Fruit fly (Drosophila melanogaster) whole organism, embryonic: Measurements from ENCODE around the gene VhaM9.7-b.
A peak's percentile ranks its signal among the peaks of the same experiment; 100 is the strongest.

ENCODE experiments used
- Bdp1 ChIP-seq: fragments of 200-800 bp; sonication (Bioruptor generic); optimal IDR thresholded peaks from 3 replicates; lab custom pipeline; 2016; ENCODE audit warnings: missing biosample characterization, missing genetic modification characterization
- CG10147 ChIP-seq: fragments of 200-800 bp; sonication (Bioruptor generic); optimal IDR thresholded peaks from 2 replicates; lab custom pipeline; 2019; ENCODE audit warnings: missing biosample characterization, mild to moderate bottlenecking, missing genetic modification characterization, moderate library complexity
- CG10267 ChIP-seq: fragments of 200-800 bp; sonication (Bioruptor generic); optimal IDR thresholded peaks from 2 replicates; lab custom pipeline; 2018; ENCODE audit warnings: missing biosample characterization, mild to moderate bottlenecking, missing genetic modification characterization, moderate library complexity
- CG10654 ChIP-seq: fragments of 200-800 bp; sonication (Bioruptor generic); optimal IDR thresholded peaks from 2 replicates; lab custom pipeline; 2016; ENCODE audit warnings: missing biosample characterization, missing genetic modification characterization
- CG12391 ChIP-seq: fragments of 200-800 bp; sonication (Bioruptor generic); optimal IDR thresholded peaks from 3 replicates; lab custom pipeline; 2018; ENCODE audit warnings: missing biosample characterization, mild to moderate bottlenecking, missing genetic modification characterization, moderate library complexity
- CG13287 ChIP-seq: fragments of 200-800 bp; sonication (Bioruptor generic); IDR thresholded peaks from 2 replicates; pipeline ENCODE4 v1.3.6; 2022; ENCODE audit warnings: missing biosample characterization, missing genetic modification characterization; ENCODE audit not compliant: partially characterized antibody
- CG13424 ChIP-seq: fragments of 200-800 bp; sonication (Bioruptor generic); optimal IDR thresholded peaks from 2 replicates; lab custom pipeline; 2019; ENCODE audit warnings: missing biosample characterization, mild to moderate bottlenecking, missing genetic modification characterization, moderate library complexity
- CG14441 ChIP-seq: fragments of 200-800 bp; sonication (Bioruptor generic); IDR thresholded peaks from 2 replicates; pipeline ENCODE4 v1.3.6; 2022; ENCODE audit warnings: missing biosample characterization, missing genetic modification characterization
- CG14710 ChIP-seq: fragments of 200-800 bp; sonication (Bioruptor generic); optimal IDR thresholded peaks from 3 replicates; lab custom pipeline; 2019; ENCODE audit warnings: missing biosample characterization, mild to moderate bottlenecking, missing genetic modification characterization, moderate library complexity
- CG17359 ChIP-seq: fragments of 200-800 bp; sonication (Bioruptor generic); optimal IDR thresholded peaks from 3 replicates; lab custom pipeline; 2018; ENCODE audit warnings: missing biosample characterization, mild to moderate bottlenecking, missing genetic modification characterization, moderate library complexity
- CG32532 ChIP-seq: fragments of 200-800 bp; sonication (Bioruptor generic); IDR thresholded peaks from 2 replicates; pipeline ENCODE4 v1.3.6; 2022; ENCODE audit warnings: missing biosample characterization, missing genetic modification characterization
- CG3838 ChIP-seq: fragments of 200-800 bp; sonication (Bioruptor generic); optimal IDR thresholded peaks from 3 replicates; lab custom pipeline; 2016; ENCODE audit warnings: missing biosample characterization, missing genetic modification characterization
- CG3995 ChIP-seq: fragments of 200-800 bp; sonication (Bioruptor generic); optimal IDR thresholded peaks from 3 replicates; lab custom pipeline; 2016; ENCODE audit warnings: missing biosample characterization, missing genetic modification characterization
- CG4617 ChIP-seq: fragments of 200-800 bp; sonication (Bioruptor generic); optimal IDR thresholded peaks from 3 replicates; lab custom pipeline; 2016; ENCODE audit warnings: missing biosample characterization, missing genetic modification characterization, borderline replicate concordance
- CG9609 ChIP-seq: fragments of 200-800 bp; sonication (Bioruptor generic); optimal IDR thresholded peaks from 3 replicates; lab custom pipeline; 2016; ENCODE audit warnings: missing biosample characterization, missing genetic modification characterization
- Dad ChIP-seq: fragments of 200-800 bp; sonication (Bioruptor generic); optimal IDR thresholded peaks from 3 replicates; lab custom pipeline; 2016; ENCODE audit warnings: missing biosample characterization, missing genetic modification characterization
- Dfd ChIP-seq, 2 experiments: fragments of >200 bp; optimal IDR thresholded peaks; 2 replicates each; lab custom pipeline; 2017; ENCODE audit warnings: missing biosample characterization in 2 of 2, missing genetic modification characterization in 2 of 2
- Doc2 ChIP-seq: fragments of 200-800 bp; sonication (Bioruptor generic); IDR thresholded peaks from 2 replicates; pipeline ENCODE4 v1.3.6; 2022; ENCODE audit warnings: missing biosample characterization, missing genetic modification characterization
- Doc3 ChIP-seq: fragments of 200-800 bp; sonication (Bioruptor generic); IDR thresholded peaks from 3 replicates; pipeline ENCODE4 v1.3.6; 2022; ENCODE audit warnings: missing biosample characterization, missing genetic modification characterization; ENCODE audit not compliant: partially characterized antibody
- Fer2 ChIP-seq: fragments of 200-800 bp; sonication (Bioruptor generic); optimal IDR thresholded peaks from 2 replicates; lab custom pipeline; 2018; ENCODE audit warnings: missing biosample characterization, mild to moderate bottlenecking, missing genetic modification characterization, moderate library complexity
- Fer3 ChIP-seq: fragments of 200-800 bp; sonication (Bioruptor generic); optimal IDR thresholded peaks from 2 replicates; lab custom pipeline; 2018; ENCODE audit warnings: missing biosample characterization, mild to moderate bottlenecking, missing genetic modification characterization, moderate library complexity
- H15 ChIP-seq: fragments of 200-800 bp; sonication (Bioruptor generic); IDR thresholded peaks from 3 replicates; pipeline ENCODE4 v1.3.6; 2022; ENCODE audit warnings: missing biosample characterization, missing genetic modification characterization
- HmgD ChIP-seq: fragments of 200-800 bp; sonication (Bioruptor generic); optimal IDR thresholded peaks from 3 replicates; lab custom pipeline; 2016; ENCODE audit warnings: missing biosample characterization, missing genetic modification characterization
- MBD-R2 ChIP-seq: fragments of 200-800 bp; sonication (Bioruptor generic); IDR thresholded peaks from 2 replicates; pipeline ENCODE4 v1.3.6; 2022; ENCODE audit warnings: missing biosample characterization, missing genetic modification characterization
- Optix ChIP-seq: fragments of 200-800 bp; sonication (Bioruptor generic); IDR thresholded peaks from 3 replicates; pipeline ENCODE4 v1.3.6; 2022; ENCODE audit warnings: missing biosample characterization, missing genetic modification characterization
- Tbp ChIP-seq: fragments of >200 bp; optimal IDR thresholded peaks from 2 replicates; lab custom pipeline; 2018; ENCODE audit warnings: missing biosample characterization, missing genetic modification characterization
- YL-1 ChIP-seq: fragments of 200-800 bp; sonication (Bioruptor generic); optimal IDR thresholded peaks from 3 replicates; lab custom pipeline; 2017; ENCODE audit warnings: missing biosample characterization, mild to moderate bottlenecking, missing genetic modification characterization
- al ChIP-seq: fragments of 200-800 bp; sonication (Bioruptor generic); IDR thresholded peaks from 2 replicates; pipeline ENCODE4 v1.3.6; 2022; ENCODE audit warnings: missing biosample characterization, missing genetic modification characterization
- ara ChIP-seq: fragments of 200-800 bp; sonication (Bioruptor generic); IDR thresholded peaks from 2 replicates; pipeline ENCODE4 v1.3.6; 2022; ENCODE audit warnings: missing biosample characterization, missing genetic modification characterization
- ase ChIP-seq: fragments of 200-800 bp; sonication (Bioruptor generic); IDR thresholded peaks from 3 replicates; pipeline ENCODE4 v1.3.6; 2022; ENCODE audit warnings: missing biosample characterization, missing genetic modification characterization
- bbx ChIP-seq: fragments of 200-800 bp; sonication (Bioruptor generic); IDR thresholded peaks from 2 replicates; pipeline ENCODE4 v1.3.6; 2022; ENCODE audit warnings: missing biosample characterization, missing genetic modification characterization; ENCODE audit not compliant: partially characterized antibody
- da ChIP-seq: fragments of 200-800 bp; sonication (Bioruptor generic); optimal IDR thresholded peaks from 2 replicates; lab custom pipeline; 2016; ENCODE audit warnings: missing biosample characterization, missing genetic modification characterization
- dan ChIP-seq: fragments of 200-800 bp; sonication (Bioruptor generic); IDR thresholded peaks from 2 replicates; pipeline ENCODE4 v1.3.6; 2022; ENCODE audit warnings: missing biosample characterization, missing genetic modification characterization
- dati ChIP-seq: fragments of 200-800 bp; sonication (Bioruptor generic); IDR thresholded peaks from 2 replicates; pipeline ENCODE4 v1.3.6; 2022; ENCODE audit warnings: missing biosample characterization, missing genetic modification characterization
- disco-r ChIP-seq: fragments of 200-800 bp; sonication (Bioruptor generic); optimal IDR thresholded peaks from 2 replicates; lab custom pipeline; 2016; ENCODE audit warnings: missing biosample characterization, missing genetic modification characterization
- en ChIP-seq: fragments of 200-800 bp; sonication (Bioruptor generic); optimal IDR thresholded peaks from 2 replicates; lab custom pipeline; 2016; ENCODE audit warnings: missing biosample characterization, missing genetic modification characterization
- gce ChIP-seq: fragments of 200-800 bp; sonication (Bioruptor generic); IDR thresholded peaks from 3 replicates; pipeline ENCODE4 v1.3.6; 2022; ENCODE audit warnings: missing biosample characterization, missing genetic modification characterization
- gfzf ChIP-seq: fragments of 200-800 bp; sonication (Bioruptor generic); optimal IDR thresholded peaks from 2 replicates; lab custom pipeline; 2016; ENCODE audit warnings: missing biosample characterization, mild to moderate bottlenecking, missing genetic modification characterization, moderate library complexity
- gsb-n ChIP-seq: fragments of 200-800 bp; sonication (Bioruptor generic); optimal IDR thresholded peaks from 3 replicates; lab custom pipeline; 2018; ENCODE audit warnings: missing biosample characterization, mild to moderate bottlenecking, missing genetic modification characterization
- lilli ChIP-seq: fragments of 200-800 bp; sonication (Bioruptor generic); optimal IDR thresholded peaks from 3 replicates; lab custom pipeline; 2016; ENCODE audit warnings: missing biosample characterization, missing genetic modification characterization
- mld ChIP-seq: fragments of 200-800 bp; sonication (Bioruptor generic); IDR thresholded peaks from 3 replicates; pipeline ENCODE4 v1.3.6; 2022; ENCODE audit warnings: missing biosample characterization, missing genetic modification characterization; ENCODE audit not compliant: partially characterized antibody
- pita ChIP-seq: fragments of 200-800 bp; sonication (Bioruptor generic); optimal IDR thresholded peaks from 2 replicates; lab custom pipeline; 2017; ENCODE audit warnings: missing biosample characterization, mild to moderate bottlenecking, missing genetic modification characterization
- pros ChIP-seq: fragments of 200-800 bp; sonication (Bioruptor generic); optimal IDR thresholded peaks from 3 replicates; lab custom pipeline; 2019; ENCODE audit warnings: missing biosample characterization, mild to moderate bottlenecking, missing genetic modification characterization, moderate library complexity
- sens ChIP-seq: fragments of 200-800 bp; sonication (Bioruptor generic); peaks from one replicate; lab custom pipeline; 2016; ENCODE audit warnings: missing biosample characterization, missing genetic modification characterization
- sqz ChIP-seq: fragments of 200-800 bp; sonication (Bioruptor generic); optimal IDR thresholded peaks from 3 replicates; lab custom pipeline; 2018; ENCODE audit warnings: missing biosample characterization, mild to moderate bottlenecking, missing genetic modification characterization
- stwl ChIP-seq: fragments of 200-800 bp; sonication (Bioruptor generic); optimal IDR thresholded peaks from 3 replicates; lab custom pipeline; 2018; ENCODE audit warnings: missing biosample characterization, mild to moderate bottlenecking, missing genetic modification characterization, moderate library complexity
- tll ChIP-seq, 2 experiments: fragments of 200-800 bp in 1 of 2; fragments of >200 bp in 1 of 2; sonication (Bioruptor generic) in 1 of 2; optimal IDR thresholded peaks; 2 replicates each; lab custom pipeline; 2017 to 2019; ENCODE audit warnings: missing biosample characterization in 2 of 2, missing genetic modification characterization in 2 of 2, mild to moderate bottlenecking in 1 of 2, moderate library complexity in 1 of 2
- tup ChIP-seq: fragments of 200-800 bp; sonication (Bioruptor generic); optimal IDR thresholded peaks from 2 replicates; lab custom pipeline; 2016; ENCODE audit warnings: missing biosample characterization, mild to moderate bottlenecking, missing genetic modification characterization, moderate library complexity
- usp ChIP-seq: fragments of >200 bp; optimal IDR thresholded peaks from 2 replicates; lab custom pipeline; 2017; ENCODE audit warnings: missing biosample characterization, missing genetic modification characterization
- zfh1 ChIP-seq: fragments of 200-800 bp; sonication (Bioruptor generic); IDR thresholded peaks from 3 replicates; pipeline ENCODE4 v1.3.6; 2022; ENCODE audit warnings: missing biosample characterization, missing genetic modification characterization
- zfh2 ChIP-seq: fragments of 200-800 bp; sonication (Bioruptor generic); optimal IDR thresholded peaks from 2 replicates; lab custom pipeline; 2016; ENCODE audit warnings: missing biosample characterization, missing genetic modification characterization

The VhaM9.7-b gene

dm6 chr3L:21492723-21493316, 46.8 kb upstream of the VhaM9.7-b start, which contains the start of the genes CG7202 and CG7519 (continued):
- TF ChIP-seq CG10654 (GFP tag; lab: Kevin White, UChicago) (no peak), dan (GFP tag; lab: Robert Waterston, UW) (no peak), da (no peak), zfh1 (no peak), CG3838 (GFP tag; lab: Kevin White, UChicago) (no peak), CG13424 (no peak), Bdp1 (GFP tag; lab: Kevin White, UChicago) (no peak), pita (no peak), sqz (GFP tag; lab: Kevin White, UChicago) (no peak), ara (GFP tag; lab: Robert Waterston, UW) (no peak), gce (GFP tag; lab: Robert Waterston, UW) (peak; percentile 27; the same call in 1 of the 3 replicates), CG10267 (tag; lab: Kevin White, UChicago) (peak; percentile 8), Tbp (GFP tag; lab: Kevin White, UChicago) (no peak), HmgD (GFP tag; lab: Kevin White, UChicago) (no peak), Doc2 (GFP tag; lab: Robert Waterston, UW) (no peak), tll (GFP tag; optimal IDR thresholded peaks at IDR 0.05; lab: Kevin White, UChicago) (no peak), en (GFP tag; lab: Kevin White, UChicago) (no peak), bbx (GFP tag; lab: Robert Waterston, UW) (no peak), disco-r (GFP tag; lab: Kevin White, UChicago) (no peak), CG3995 (GFP tag; lab: Kevin White, UChicago) (peak; percentile 43), zfh2 (GFP tag; lab: Kevin White, UChicago) (no peak), Dad (GFP tag; lab: Kevin White, UChicago) (no peak), ase (GFP tag; lab: Robert Waterston, UW) (no peak), tup (no peak), Optix (GFP tag; lab: Robert Waterston, UW) (no peak), Dfd (GFP tag; optimal IDR thresholded peaks at IDR 0.05; lab: Kevin White, UChicago) (no peak), CG12391 (tag; lab: Kevin White, UChicago) (no peak), usp (GFP tag; lab: Kevin White, UChicago) (no peak), CG10147 (GFP tag; lab: Kevin White, UChicago) (no peak), Fer2 (no peak), lilli (no peak), H15 (GFP tag; lab: Robert Waterston, UW) (no peak), Doc3 (GFP tag; lab: Robert Waterston, UW) (no peak), dati (GFP tag; lab: Robert Waterston, UW) (no peak), MBD-R2 (GFP tag; lab: Robert Waterston, UW) (peak; percentile 45; the same call in 1 of the 2 replicates), gfzf (GFP tag; lab: Kevin White, UChicago) (peak; percentile 67), CG17359 (tag; lab: Kevin White, UChicago) (no peak), CG14441 (no peak), CG14710 (tag; lab: Kevin White, UChicago) (peak; percentile 9), gsb-n (tag; lab: Kevin White, UChicago) (no peak), pros (GFP tag; lab: Kevin White, UChicago) (no peak), YL-1 (GFP tag; lab: Kevin White, UChicago) (peak; percentile 33), Fer3 (tag; lab: Kevin White, UChicago) (no peak), al (no peak), CG13287 (GFP tag; lab: Robert Waterston, UW) (peak; percentile 26; the same call in 1 of the 2 replicates), mld (no peak), sens (GFP tag; lab: Kevin White, UChicago) (no peak), stwl (tag; lab: Kevin White, UChicago) (peak; percentile 72), CG32532 (no peak), CG9609 (GFP tag; lab: Kevin White, UChicago) (no peak), CG4617 (peak; percentile 64)
